Fruit fly (Drosophila melanogaster): Measurements from ENCODE around the gene kirre.

kirre gene

DNA sequence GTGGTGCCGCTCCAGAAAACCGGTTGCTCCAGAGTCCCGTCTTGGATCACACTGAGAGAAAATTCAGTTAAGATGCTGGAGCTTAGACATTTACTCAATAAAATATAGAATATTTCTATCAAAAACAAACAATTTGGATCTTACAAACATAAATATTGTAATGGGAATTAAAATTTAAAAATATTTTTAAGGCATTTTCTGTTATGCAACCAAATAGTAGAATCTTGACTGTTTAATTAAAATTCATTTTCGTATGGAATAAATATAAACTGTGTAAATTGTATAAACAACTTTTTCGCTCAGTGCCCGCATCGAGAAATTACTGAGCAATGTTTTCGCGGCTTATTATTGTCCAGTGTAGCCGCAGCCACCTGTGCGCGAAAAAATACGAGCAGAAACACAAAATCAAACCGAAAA is 300.9 kb downstream of the kirre start (continued):
- TF ChIP-seq Eip93F (GFP tag; optimal IDR thresholded peaks at IDR 0.05): peak; percentile 47
- TF ChIP-seq Gug (GFP tag; IDR thresholded peaks at IDR 0.05): no peak; the same call in none of the 2 replicates
- peak; percentile 77 for TF ChIP-seq spab (GFP tag; optimal IDR thresholded peaks at IDR 0.05)
- no peak for TF ChIP-seq fd85E (GFP tag; optimal IDR thresholded peaks at IDR 0.05)
- peak; percentile 87 for TF ChIP-seq CG10631 (GFP tag; optimal IDR thresholded peaks at IDR 0.05)
- peak; percentile 76 for TF ChIP-seq Hr39 (GFP tag; optimal IDR thresholded peaks at IDR 0.05)
- TF ChIP-seq CG6163 (GFP tag; IDR thresholded peaks at IDR 0.05): peak; percentile 64; the same call in 2 of the 3 replicates
- TF ChIP-seq CG31627 (GFP tag; optimal IDR thresholded peaks at IDR 0.05): peak; percentile 75
- TF ChIP-seq Ets96B (tag; optimal IDR thresholded peaks at IDR 0.05): peak; percentile 74
- TF ChIP-seq CG7368 (GFP tag; optimal IDR thresholded peaks at IDR 0.05): peak; percentile 54
- peak; percentile 33 for TF ChIP-seq CG11762 (GFP tag; optimal IDR thresholded peaks at IDR 0.05; ENCODE audit: insufficient read depth)
- peak; percentile 60 for TF ChIP-seq CG10669 (GFP tag; optimal IDR thresholded peaks at IDR 0.05)
- peak; percentile 80 for TF ChIP-seq CG6808 (GFP tag; optimal IDR thresholded peaks at IDR 0.05)
- TF ChIP-seq vri (GFP tag; optimal IDR thresholded peaks at IDR 0.05): peak; percentile 61
- peak; percentile 84 for TF ChIP-seq Eip75B (GFP tag; optimal IDR thresholded peaks at IDR 0.05)
- peak; percentile 79 for TF ChIP-seq Lpt (GFP tag; optimal IDR thresholded peaks at IDR 0.05)
- peak; percentile 82 for TF ChIP-seq Hr4 (GFP tag; optimal IDR thresholded peaks at IDR 0.05)

DNA sequence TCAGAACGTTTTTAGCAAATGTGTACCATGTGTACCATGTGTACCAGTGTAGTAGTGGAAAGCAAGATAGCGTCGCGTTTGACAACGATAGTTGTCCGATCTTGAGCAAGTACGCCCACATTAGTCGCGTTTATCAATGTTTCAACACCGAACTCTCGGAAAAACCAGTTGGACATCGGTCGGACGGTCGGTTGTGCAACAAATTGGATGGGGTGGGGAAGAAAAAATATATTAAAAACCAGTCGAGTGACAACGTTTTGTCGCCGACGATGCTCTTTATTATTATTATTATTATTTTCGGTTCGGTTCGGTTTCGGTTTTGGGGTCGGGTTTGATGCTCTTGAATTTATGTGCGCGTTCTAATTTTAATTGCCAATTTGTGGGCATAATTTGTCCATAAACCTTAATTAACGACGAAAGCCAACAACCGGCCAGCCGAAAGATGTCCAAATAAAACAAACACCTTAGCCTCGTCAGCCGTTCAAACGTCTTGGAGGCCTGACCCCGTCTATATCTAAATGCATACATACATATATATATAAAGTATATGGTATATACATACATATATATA is 302.6 kb downstream of the kirre start:
- TF ChIP-seq CG6276 (GFP tag; optimal IDR thresholded peaks at IDR 0.05): no peak
- no peak for TF ChIP-seq dac (GFP tag; optimal IDR thresholded peaks at IDR 0.05)
- no peak for TF ChIP-seq CG1621 (tag; optimal IDR thresholded peaks at IDR 0.05)
- TF ChIP-seq fd59A (GFP tag; optimal IDR thresholded peaks at IDR 0.05): no peak

DNA sequence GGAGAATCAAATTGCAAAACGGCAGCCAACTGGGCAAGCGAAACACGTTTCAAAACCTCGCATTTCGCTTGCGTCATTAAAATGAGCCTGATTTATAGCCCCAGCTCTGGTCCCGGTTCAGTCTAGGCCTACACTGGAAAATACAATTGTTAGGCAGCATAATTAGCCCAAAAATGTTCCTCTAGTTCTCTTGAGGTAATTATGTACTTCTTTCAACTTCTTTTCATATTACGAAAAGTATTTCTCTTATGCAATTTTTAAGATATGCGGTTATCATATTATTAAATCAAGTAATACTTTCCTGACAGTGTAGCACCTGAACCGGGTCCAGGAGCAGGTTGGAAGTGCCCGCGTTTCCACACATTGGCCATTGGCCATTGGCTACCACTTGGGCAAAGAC is 304.6 kb downstream of the kirre start:
- TF ChIP-seq Sox102F (GFP tag; optimal IDR thresholded peaks at IDR 0.05) (no peak), cyc (GFP tag; optimal IDR thresholded peaks at IDR 0.05) (peak; percentile 13), CG34406 (GFP tag; optimal IDR thresholded peaks at IDR 0.05) (peak; percentile 65), Blimp-1 (GFP tag; optimal IDR thresholded peaks at IDR 0.05) (no peak), vri (GFP tag; optimal IDR thresholded peaks at IDR 0.05) (peak; percentile 15), pdm3 (GFP tag; optimal IDR thresholded peaks at IDR 0.05) (peak; percentile 90), CG3032 (tag; optimal IDR thresholded peaks at IDR 0.05) (peak; percentile 92), lz (GFP tag; optimal IDR thresholded peaks at IDR 0.05) (peak; percentile 34), CG6808 (GFP tag; optimal IDR thresholded peaks at IDR 0.05) (peak; percentile 89), fd59A (GFP tag; optimal IDR thresholded peaks at IDR 0.05) (peak; percentile 89), CG6792 (GFP tag; optimal IDR thresholded peaks at IDR 0.05) (peak; percentile 76), CG9139 (GFP tag; optimal IDR thresholded peaks at IDR 0.05) (peak; percentile 83), CG31627 (GFP tag; optimal IDR thresholded peaks at IDR 0.05) (peak; percentile 8), CG6854 (GFP tag; optimal IDR thresholded peaks at IDR 0.05) (no peak), fd85E (GFP tag; optimal IDR thresholded peaks at IDR 0.05) (peak; percentile 7), topi (GFP tag; optimal IDR thresholded peaks at IDR 0.05) (peak; percentile 49), CG8319 (GFP tag; optimal IDR thresholded peaks at IDR 0.05) (peak; percentile 61), CG10631 (GFP tag; optimal IDR thresholded peaks at IDR 0.05) (peak; percentile 90), CG3919 (GFP tag; optimal IDR thresholded peaks at IDR 0.05) (peak; percentile 89), Hr4 (GFP tag; optimal IDR thresholded peaks at IDR 0.05) (peak; percentile 91), Ets96B (tag; optimal IDR thresholded peaks at IDR 0.05) (peak; percentile 90), OdsH (GFP tag; optimal IDR thresholded peaks at IDR 0.05) (peak; percentile 88), net (GFP tag; optimal IDR thresholded peaks at IDR 0.05) (peak; percentile 87), Lpt (GFP tag; optimal IDR thresholded peaks at IDR 0.05) (peak; percentile 93), CG16779 (tag; optimal IDR thresholded peaks at IDR 0.05) (peak; percentile 78), CG1621 (tag; optimal IDR thresholded peaks at IDR 0.05) (peak; percentile 91), ss (GFP tag; optimal IDR thresholded peaks at IDR 0.05) (peak; percentile 88 to 90), Smox (GFP tag; optimal IDR thresholded peaks at IDR 0.05) (no peak), Hr38 (GFP tag; optimal IDR thresholded peaks at IDR 0.05) (peak; percentile 20), salr (GFP tag; optimal IDR thresholded peaks at IDR 0.05) (peak; percentile 77 to 88), fkh (GFP tag; optimal IDR thresholded peaks at IDR 0.05) (no peak), Eip75B (GFP tag; optimal IDR thresholded peaks at IDR 0.05) (peak; percentile 88), Hr39 (GFP tag; optimal IDR thresholded peaks at IDR 0.05) (peak; percentile 9), CG7368 (GFP tag; optimal IDR thresholded peaks at IDR 0.05) (peak; percentile 80), Ets21C (GFP tag; optimal IDR thresholded peaks at IDR 0.05) (no peak), CG32006 (GFP tag; optimal IDR thresholded peaks at IDR 0.05) (peak; percentile 91), spab (GFP tag; optimal IDR thresholded peaks at IDR 0.05) (peak; percentile 85), achi (GFP tag; optimal IDR thresholded peaks at IDR 0.05) (peak; percentile 88)

Measured in whole organism, prepupa.